Fruit fly (Drosophila melanogaster) whole organism, embryonic: ENCODE measurements around the gene sphe.

ENCODE experiments used
- CG10274 ChIP-seq: fragments of 200-800 bp; sonication (Bioruptor generic); optimal IDR thresholded peaks from 3 replicates; lab custom pipeline; 2017; ENCODE audit warnings: missing biosample characterization, mild to moderate bottlenecking, missing genetic modification characterization
- CG12391 ChIP-seq: fragments of 200-800 bp; sonication (Bioruptor generic); optimal IDR thresholded peaks from 3 replicates; lab custom pipeline; 2018; ENCODE audit warnings: missing biosample characterization, mild to moderate bottlenecking, missing genetic modification characterization, moderate library complexity
- CG14860 ChIP-seq: fragments of 200-800 bp; sonication (Bioruptor generic); IDR thresholded peaks from 3 replicates; pipeline ENCODE4 v1.3.6; 2022; ENCODE audit warnings: missing biosample characterization, missing genetic modification characterization; ENCODE audit not compliant: partially characterized antibody
- CG1603 ChIP-seq: fragments of 200-800 bp; sonication (Bioruptor generic); optimal IDR thresholded peaks from 2 replicates; lab custom pipeline; 2019; ENCODE audit warnings: missing biosample characterization, mild to moderate bottlenecking, missing genetic modification characterization, moderate library complexity
- CG18599 ChIP-seq: fragments of 200-800 bp; sonication (Bioruptor generic); optimal IDR thresholded peaks from 3 replicates; lab custom pipeline; 2017; ENCODE audit warnings: missing biosample characterization, missing genetic modification characterization, mild to moderate bottlenecking, moderate library complexity, missing genetic modification reagents
- CG30403 ChIP-seq: fragments of 200-800 bp; sonication (Bioruptor generic); optimal IDR thresholded peaks from 3 replicates; lab custom pipeline; 2016; ENCODE audit warnings: missing biosample characterization, missing genetic modification characterization
- CG34376 ChIP-seq: fragments of 200-800 bp; sonication (Bioruptor generic); optimal IDR thresholded peaks from 2 replicates; lab custom pipeline; 2018; ENCODE audit warnings: missing biosample characterization, mild to moderate bottlenecking, missing genetic modification characterization
- CG6254 ChIP-seq: fragments of 200-800 bp; sonication (Bioruptor generic); optimal IDR thresholded peaks from 3 replicates; lab custom pipeline; 2017; ENCODE audit warnings: mild to moderate bottlenecking, missing biosample characterization, missing genetic modification reagents, missing genetic modification characterization
- CG7928 ChIP-seq: fragments of 200-800 bp; sonication (Bioruptor generic); optimal IDR thresholded peaks from 2 replicates; lab custom pipeline; 2017; ENCODE audit warnings: missing biosample characterization, mild to moderate bottlenecking, missing genetic modification characterization
- CG8388 ChIP-seq: fragments of 200-800 bp; sonication (Bioruptor generic); optimal IDR thresholded peaks from 2 replicates; lab custom pipeline; 2019; ENCODE audit warnings: missing biosample characterization, mild to moderate bottlenecking, missing genetic modification characterization, moderate library complexity
- CG9876 ChIP-seq: fragments of 200-800 bp; sonication (Bioruptor generic); optimal IDR thresholded peaks from 2 replicates; lab custom pipeline; 2016; ENCODE audit warnings: missing biosample characterization, missing genetic modification characterization
- CkIIα-i1 ChIP-seq: fragments of 200-800 bp; sonication (Bioruptor generic); IDR thresholded peaks from 2 replicates; pipeline ENCODE4 v1.3.6; 2022; ENCODE audit warnings: missing biosample characterization, missing genetic modification characterization
- D19A ChIP-seq: fragments of 200-800 bp; optimal IDR thresholded peaks from 3 replicates; lab custom pipeline; 2019; ENCODE audit warnings: missing biosample characterization, mild to moderate bottlenecking, missing genetic modification characterization, moderate library complexity
- Dek ChIP-seq: fragments of 200-800 bp; sonication (Bioruptor generic); optimal IDR thresholded peaks from 3 replicates; lab custom pipeline; 2019; ENCODE audit warnings: missing biosample characterization, mild to moderate bottlenecking, missing genetic modification characterization, moderate library complexity
- Dll ChIP-seq: fragments of 200-800 bp; sonication (Bioruptor generic); IDR thresholded peaks from 4 replicates; pipeline ENCODE4 v1.3.6; 2022; ENCODE audit warnings: missing biosample characterization, missing genetic modification characterization; ENCODE audit not compliant: partially characterized antibody
- Drgx ChIP-seq: fragments of 200-800 bp; sonication (Bioruptor generic); IDR thresholded peaks from 2 replicates; pipeline ENCODE4 v1.3.6; 2022; ENCODE audit warnings: missing biosample characterization, missing genetic modification characterization
- E2f1 ChIP-seq: fragments of 200-800 bp; sonication (Bioruptor generic); IDR thresholded peaks from 2 replicates; pipeline ENCODE4 v1.3.6; 2022; ENCODE audit warnings: missing biosample characterization, missing genetic modification characterization
- H15 ChIP-seq: fragments of 200-800 bp; sonication (Bioruptor generic); IDR thresholded peaks from 3 replicates; pipeline ENCODE4 v1.3.6; 2022; ENCODE audit warnings: missing biosample characterization, missing genetic modification characterization
- HLH3B ChIP-seq: fragments of 200-800 bp; sonication (Bioruptor generic); IDR thresholded peaks from 2 replicates; pipeline ENCODE4 v1.3.6; 2022; ENCODE audit warnings: missing biosample characterization, missing genetic modification characterization
- HmgZ ChIP-seq: fragments of 200-800 bp; sonication (Bioruptor generic); optimal IDR thresholded peaks from 2 replicates; lab custom pipeline; 2018; ENCODE audit warnings: missing biosample characterization, mild to moderate bottlenecking, missing genetic modification characterization
- Hr51 ChIP-seq, 2 experiments: fragments of 200-800 bp; sonication (Bioruptor generic); optimal IDR thresholded peaks; 2 replicates in 1 of 2; 3 replicates in 1 of 2; lab custom pipeline; 2016 to 2018; ENCODE audit warnings: missing biosample characterization in 2 of 2, missing genetic modification characterization in 2 of 2, mild to moderate bottlenecking in 1 of 2, moderate library complexity in 1 of 2
- Kr ChIP-seq: fragments of 200-800 bp; sonication (Bioruptor generic); optimal IDR thresholded peaks from 2 replicates; lab custom pipeline; 2017; ENCODE audit warnings: missing biosample characterization, mild to moderate bottlenecking, missing genetic modification characterization
- Lim3 ChIP-seq: fragments of 200-800 bp; sonication (Bioruptor generic); IDR thresholded peaks from 2 replicates; pipeline ENCODE4 v1.3.6; 2022; ENCODE audit warnings: missing biosample characterization, missing genetic modification characterization
- NfI ChIP-seq: fragments of 200-800 bp; sonication (Bioruptor generic); optimal IDR thresholded peaks from 3 replicates; lab custom pipeline; 2018; ENCODE audit warnings: missing biosample characterization, mild to moderate bottlenecking, missing genetic modification characterization, moderate library complexity
- Ssrp ChIP-seq: fragments of 200-800 bp; sonication (Bioruptor generic); optimal IDR thresholded peaks from 2 replicates; lab custom pipeline; 2018; ENCODE audit warnings: missing biosample characterization, mild to moderate bottlenecking, missing genetic modification characterization, moderate library complexity
- Trl ChIP-seq, 3 experiments: fragments of >200 bp in 2 of 3; fragments of 200-800 bp in 1 of 3; sonication (Bioruptor generic) in 1 of 3; optimal IDR thresholded peaks; 2 replicates in 1 of 3; 3 replicates in 2 of 3; lab custom pipeline; 2016 to 2017; ENCODE audit warnings: missing biosample characterization in 1 of 3, missing genetic modification characterization in 1 of 3
- ac ChIP-seq: fragments of 200-800 bp; sonication (Bioruptor generic); optimal IDR thresholded peaks from 3 replicates; lab custom pipeline; 2017; ENCODE audit warnings: missing biosample characterization, mild to moderate bottlenecking, missing genetic modification characterization
- az2 ChIP-seq: fragments of 200-800 bp; sonication (Bioruptor generic); optimal IDR thresholded peaks from 3 replicates; lab custom pipeline; 2016; ENCODE audit warnings: missing biosample characterization, missing genetic modification characterization
- chn ChIP-seq: fragments of 200-800 bp; sonication (Bioruptor generic); optimal IDR thresholded peaks from 2 replicates; lab custom pipeline; 2016; ENCODE audit warnings: missing biosample characterization, missing genetic modification characterization
- danr ChIP-seq: fragments of 200-800 bp; sonication (Bioruptor generic); IDR thresholded peaks from 2 replicates; pipeline ENCODE4 v1.3.6; 2022; ENCODE audit warnings: missing biosample characterization, missing genetic modification characterization
- dati ChIP-seq: fragments of 200-800 bp; sonication (Bioruptor generic); IDR thresholded peaks from 2 replicates; pipeline ENCODE4 v1.3.6; 2022; ENCODE audit warnings: missing biosample characterization, missing genetic modification characterization
- eve ChIP-seq, 2 experiments: fragments of >200 bp; optimal IDR thresholded peaks; 2 replicates each; lab custom pipeline; 2017; ENCODE audit warnings: missing biosample characterization in 2 of 2, missing genetic modification characterization in 2 of 2
- fd3F ChIP-seq: fragments of 200-800 bp; sonication (Bioruptor generic); optimal IDR thresholded peaks from 2 replicates; lab custom pipeline; 2018; ENCODE audit warnings: missing biosample characterization, mild to moderate bottlenecking, missing genetic modification characterization, moderate library complexity
- her ChIP-seq: fragments of 200-800 bp; sonication (Bioruptor generic); optimal IDR thresholded peaks from 2 replicates; lab custom pipeline; 2016; ENCODE audit warnings: missing biosample characterization, missing genetic modification characterization
- ind ChIP-seq: fragments of 200-800 bp; sonication (Bioruptor generic); optimal IDR thresholded peaks from 3 replicates; lab custom pipeline; 2016; ENCODE audit warnings: missing biosample characterization, missing genetic modification characterization
- jigr1 ChIP-seq: fragments of 200-800 bp; sonication (Bioruptor generic); IDR thresholded peaks from 3 replicates; pipeline ENCODE4 v1.3.6; 2022; ENCODE audit warnings: missing biosample characterization, missing genetic modification characterization
- klu ChIP-seq: fragments of 200-800 bp; sonication (Bioruptor generic); IDR thresholded peaks from 2 replicates; pipeline ENCODE4 v1.3.6; 2022; ENCODE audit warnings: missing biosample characterization, missing genetic modification characterization
- lola ChIP-seq, 3 experiments: fragments of >200 bp in 2 of 3; fragments of 200-800 bp in 1 of 3; sonication (Bioruptor generic) in 1 of 3; optimal IDR thresholded peaks; 2 replicates each; lab custom pipeline; 2017 to 2019; ENCODE audit warnings: missing biosample characterization in 3 of 3, missing genetic modification characterization in 3 of 3, mild to moderate bottlenecking in 1 of 3, moderate library complexity in 1 of 3
- p53 ChIP-seq: fragments of 200-800 bp; sonication (Bioruptor generic); optimal IDR thresholded peaks from 2 replicates; lab custom pipeline; 2016; ENCODE audit warnings: missing biosample characterization, missing genetic modification characterization
- prd ChIP-seq, 3 experiments: fragments of >200 bp in 2 of 3; fragments of 200-800 bp in 1 of 3; sonication (Bioruptor generic) in 1 of 3; optimal IDR thresholded peaks in 2 of 3; IDR thresholded peaks in 1 of 3; 2 replicates in 2 of 3; 3 replicates in 1 of 3; pipeline versions ENCODE4 v1.3.6 to Lab custom; 2017 to 2022; ENCODE audit warnings: missing biosample characterization in 1 of 3, missing genetic modification characterization in 1 of 3
- psq ChIP-seq: fragments of 200-800 bp; sonication (Bioruptor generic); optimal IDR thresholded peaks from 2 replicates; lab custom pipeline; 2017; ENCODE audit warnings: missing biosample characterization, missing genetic modification characterization
- sob ChIP-seq: fragments of 200-800 bp; sonication (Bioruptor generic); IDR thresholded peaks from 2 replicates; pipeline ENCODE4 v1.3.6; 2022; ENCODE audit warnings: missing biosample characterization, missing genetic modification characterization
- sqz ChIP-seq: fragments of 200-800 bp; sonication (Bioruptor generic); optimal IDR thresholded peaks from 3 replicates; lab custom pipeline; 2018; ENCODE audit warnings: missing biosample characterization, mild to moderate bottlenecking, missing genetic modification characterization
- tna ChIP-seq: fragments of 200-800 bp; sonication (Bioruptor generic); IDR thresholded peaks from 2 replicates; pipeline ENCODE4 v1.3.6; 2022; ENCODE audit warnings: missing biosample characterization, missing genetic modification characterization; ENCODE audit not compliant: partially characterized antibody
- twi ChIP-seq: fragments of 200-800 bp; optimal IDR thresholded peaks from 2 replicates; lab custom pipeline; 2019; ENCODE audit warnings: missing biosample characterization, mild to moderate bottlenecking, missing genetic modification characterization, moderate library complexity
- unpg ChIP-seq: fragments of 200-800 bp; sonication (Bioruptor generic); optimal IDR thresholded peaks from 3 replicates; lab custom pipeline; 2018; ENCODE audit warnings: missing biosample characterization, mild to moderate bottlenecking, missing genetic modification characterization, moderate library complexity
- wdn ChIP-seq: fragments of 200-800 bp; sonication (Bioruptor generic); IDR thresholded peaks from 2 replicates; pipeline ENCODE4 v1.3.6; 2022; ENCODE audit warnings: missing biosample characterization, missing genetic modification characterization

Gene sphe

DNA sequence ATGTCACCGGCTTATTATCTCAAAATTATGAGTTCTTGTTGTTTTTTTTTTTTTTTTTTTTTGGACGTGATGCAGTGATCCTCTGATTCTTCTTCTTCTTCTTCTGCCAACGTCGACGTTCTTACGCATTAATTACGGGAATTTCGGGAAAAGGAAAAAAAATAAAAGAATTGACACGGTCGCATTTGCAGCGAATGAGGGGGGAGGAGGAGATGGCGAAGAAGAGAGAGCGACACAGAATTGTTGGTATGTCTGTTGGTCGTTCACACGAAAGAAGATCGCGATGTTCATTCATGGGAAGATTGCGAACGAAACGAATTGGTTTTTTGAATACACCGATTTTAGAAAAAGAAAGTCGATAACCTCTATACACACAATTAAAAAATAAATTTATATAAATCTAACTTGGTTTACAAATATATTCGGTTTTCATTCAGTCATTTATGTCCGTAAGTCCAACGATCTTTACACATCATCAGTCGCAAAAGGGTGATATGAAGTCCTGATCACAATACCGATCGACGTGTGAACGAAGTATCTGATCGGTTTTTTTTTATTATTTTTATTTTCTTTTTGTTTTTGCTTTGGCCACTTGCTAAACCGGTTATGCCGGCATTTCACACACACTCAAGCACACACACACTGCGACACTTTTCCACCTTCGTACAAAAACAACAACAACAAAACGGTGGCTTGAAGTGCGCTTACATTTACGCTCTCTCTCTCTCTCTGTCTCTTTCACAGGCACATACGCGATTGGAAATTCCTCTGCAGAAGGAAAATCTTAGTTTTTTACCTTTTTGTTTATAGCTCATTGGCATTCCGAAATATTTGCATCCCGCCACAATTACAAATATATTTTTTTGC is 49.2 kb upstream of the sphe start (continued):
- TF ChIP-seq CG7928 (no peak), sqz (GFP tag; lab: Kevin White, UChicago) (peak; percentile 97), E2f1 (GFP tag; lab: Robert Waterston, UW) (peak; percentile 55), her (GFP tag; lab: Kevin White, UChicago) (no peak), Hr51 (GFP tag; optimal IDR thresholded peaks at IDR 0.05; lab: Kevin White, UChicago) (peak in 1 of 2 experiments; percentile 81), CG30403 (GFP tag; lab: Kevin White, UChicago) (peak; percentile 66), sob (peak; percentile 58), fd3F (peak; percentile 40), Lim3 (GFP tag; lab: Robert Waterston, UW) (no peak), D19A (tag; lab: Kevin White, UChicago) (peak; percentile 80), danr (GFP tag; lab: Robert Waterston, UW) (no peak; the same call in 1 of the 2 replicates), jigr1 (GFP tag; lab: Robert Waterston, UW) (no peak), CG9876 (GFP tag; lab: Kevin White, UChicago) (no peak), p53 (no peak), lola (GFP tag; optimal IDR thresholded peaks at IDR 0.05; lab: Kevin White, UChicago) (peak in 1 of 3 experiments; percentile 85), Ssrp (peak; percentile 82), Dll (no peak), tna (GFP tag; lab: Robert Waterston, UW) (no peak), Kr (no peak), CG1603 (tag; lab: Kevin White, UChicago) (peak; percentile 29), chn (GFP tag; lab: Kevin White, UChicago) (peak; percentile 40), dati (GFP tag; lab: Robert Waterston, UW) (no peak), CG18599 (GFP tag; lab: Kevin White, UChicago) (peak; percentile 77), klu (GFP tag; lab: Robert Waterston, UW) (no peak), ac (GFP tag; lab: Kevin White, UChicago) (peak; percentile 49), CG8388 (GFP tag; lab: Kevin White, UChicago) (peak; percentile 80), HLH3B (GFP tag; lab: Robert Waterston, UW) (no peak), CG10274 (peak; percentile 29), HmgZ (tag; lab: Kevin White, UChicago) (peak; percentile 68), CG6254 (GFP tag; lab: Kevin White, UChicago) (peak; percentile 70), NfI (GFP tag; lab: Kevin White, UChicago) (peak; percentile 69), Trl (optimal IDR thresholded peaks at IDR 0.05; lab: Kevin White, UChicago) (peak in 1 of 2 experiments; percentile 48), Trl (GFP tag; optimal IDR thresholded peaks at IDR 0.05; lab: Kevin White, UChicago) (no peak), twi (peak; percentile 51), psq (GFP tag; lab: Kevin White, UChicago) (no peak), unpg (GFP tag; lab: Kevin White, UChicago) (peak; percentile 79), wdn (GFP tag; lab: Robert Waterston, UW) (no peak), CG12391 (peak; percentile 84), az2 (GFP tag; lab: Kevin White, UChicago) (peak; percentile 56), CkIIα-i1 (GFP tag; lab: Robert Waterston, UW) (no peak), CG34376 (GFP tag; lab: Kevin White, UChicago) (peak; percentile 53), H15 (GFP tag; lab: Robert Waterston, UW) (no peak), eve (GFP tag; optimal IDR thresholded peaks at IDR 0.05; lab: Kevin White, UChicago) (peak in 1 of 2 experiments; percentile 89), prd (optimal IDR thresholded peaks at IDR 0.05; lab: Kevin White, UChicago) (no peak), prd (GFP tag; IDR thresholded peaks at IDR 0.05; lab: Robert Waterston, UW) (peak; percentile 62), ind (GFP tag; lab: Kevin White, UChicago) (peak; percentile 36), CG14860 (GFP tag; lab: Robert Waterston, UW) (no peak), Dek (tag; lab: Kevin White, UChicago) (peak; percentile 67), Drgx (GFP tag; lab: Robert Waterston, UW) (peak; percentile 86)
